Worm (Caenorhabditis elegans) whole organism, midembryonic: ENCODE data around the gene C04E6.7.

ENCODE experiments used
- T22C8.4 ChIP-seq: fragments of 200-800 bp; sonication (Bioruptor generic); IDR thresholded peaks from 2 replicates; pipeline ENCODE4 v1.3.6; 2022; ENCODE audit warnings: missing genetic modification characterization, missing compliant biosample characterization
- cog-1 ChIP-seq: sonication (generic microtip); optimal IDR thresholded peaks from 2 replicates; lab custom pipeline; 2016; ENCODE audit warnings: missing genetic modification characterization, missing compliant biosample characterization
- flt-1 ChIP-seq: fragments of 200-800 bp; sonication (Bioruptor generic); IDR thresholded peaks from 2 replicates; pipeline ENCODE4 v1.3.6; 2022; ENCODE audit warnings: missing genetic modification characterization, missing compliant biosample characterization
- klf-2 ChIP-seq: fragments of 200-800 bp; sonication (Bioruptor generic); conservative IDR thresholded peaks from 2 replicates; pipeline ENCODE4 v1.3.6; 2022; ENCODE audit warnings: missing genetic modification reagents, missing genetic modification characterization, missing compliant biosample characterization
- med-1 ChIP-seq: sonication (generic microtip); optimal IDR thresholded peaks from 2 replicates; lab custom pipeline; 2017; ENCODE audit warnings: missing genetic modification characterization, mild to moderate bottlenecking, missing compliant biosample characterization, antibody characterized with exemption, missing genetic modification reagents; ENCODE audit not compliant: insufficient read depth
- ref-1 ChIP-seq: fragments of 200-800 bp; sonication (Bioruptor generic); conservative IDR thresholded peaks from 2 replicates; pipeline ENCODE4 v1.3.6; 2022; ENCODE audit warnings: missing genetic modification reagents, missing genetic modification characterization, missing compliant biosample characterization
- tab-1 ChIP-seq: fragments of 200-800 bp; sonication (Bioruptor generic); IDR thresholded peaks from 2 replicates; pipeline ENCODE4 v1.3.6; 2022; ENCODE audit warnings: missing genetic modification characterization, missing compliant biosample characterization
- ztf-23 ChIP-seq: fragments of 200-800 bp; sonication (Bioruptor generic); IDR thresholded peaks from 2 replicates; pipeline ENCODE4 v1.3.6; 2022; ENCODE audit warnings: missing genetic modification reagents, missing genetic modification characterization, missing compliant biosample characterization

DNA sequence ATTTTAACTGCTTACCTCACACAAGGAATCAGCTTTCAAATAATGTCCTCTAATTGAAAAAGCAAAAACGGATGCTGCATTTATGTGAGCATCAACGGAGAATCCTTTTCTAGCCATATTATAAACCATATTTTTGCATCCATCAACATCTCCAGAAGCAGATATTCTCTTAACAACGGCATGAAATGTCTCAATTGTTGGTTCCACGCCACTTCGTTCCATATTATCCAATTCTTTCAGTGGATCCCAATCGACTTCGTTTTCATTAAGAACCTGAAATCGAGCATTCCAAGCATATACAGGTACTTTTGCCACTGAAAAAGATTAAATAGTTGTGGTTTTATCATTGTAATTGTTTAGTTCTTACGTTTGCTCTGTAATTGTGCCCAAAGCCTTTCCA lies 23.7 kb downstream of the C04E6.7 start:
- TF ChIP-seq med-1 (GFP tag; lab: Kevin White, UChicago): no peak
- TF ChIP-seq ref-1 (GFP tag; lab: Robert Waterston, UW): no peak
- no peak for TF ChIP-seq klf-2
- TF ChIP-seq cog-1: no peak
- no peak for TF ChIP-seq tab-1 (GFP tag; lab: Robert Waterston, UW)
- TF ChIP-seq T22C8.4 (GFP tag; lab: Robert Waterston, UW): no peak
- TF ChIP-seq flt-1 (GFP tag; lab: Robert Waterston, UW): no peak
- TF ChIP-seq ztf-23 (GFP tag; lab: Robert Waterston, UW): no peak
